Worm (Caenorhabditis elegans) whole organism, mixed stage, embryonic: ENCODE results near the gene srw-87.

Experiments used
- ceh-83 ChIP-seq: fragments of 200-800 bp; sonication (Bioruptor generic); optimal IDR thresholded peaks from 2 replicates; lab custom pipeline; 2018; ENCODE audit warnings: mild to moderate bottlenecking, missing genetic modification characterization, missing compliant biosample characterization
- ces-1 ChIP-seq: fragments of 150-350 bp; optimal IDR thresholded peaks from 2 replicates; lab custom pipeline; 2014; ENCODE audit warnings: missing biosample characterization, missing genetic modification reagents, missing genetic modification characterization
- mep-1 ChIP-seq: fragments of 150-350 bp; optimal IDR thresholded peaks from 2 replicates; lab custom pipeline; 2017; ENCODE audit warnings: missing biosample characterization, missing genetic modification reagents, missing genetic modification characterization, inconsistent platforms
- nhr-12 ChIP-seq: fragments of 150-350 bp; optimal IDR thresholded peaks from 2 replicates; lab custom pipeline; 2014; ENCODE audit warnings: missing biosample characterization, missing genetic modification characterization
- nhr-2 ChIP-seq: fragments of 150-350 bp; optimal IDR thresholded peaks from 2 replicates; lab custom pipeline; 2014; ENCODE audit warnings: missing biosample characterization, missing genetic modification characterization
- nhr-237 ChIP-seq: fragments of 150-350 bp; optimal IDR thresholded peaks from 2 replicates; lab custom pipeline; 2014; ENCODE audit warnings: missing biosample characterization, missing genetic modification characterization
- nhr-76 ChIP-seq: sonication (generic microtip); optimal IDR thresholded peaks from 2 replicates; lab custom pipeline; 2017; ENCODE audit warnings: missing biosample characterization, missing genetic modification characterization
- pha-4 ChIP-seq: fragments of 150-350 bp; optimal IDR thresholded peaks from 2 replicates; lab custom pipeline; 2018; ENCODE audit warnings: missing biosample characterization, missing genetic modification reagents, missing genetic modification characterization
- snpc-4 ChIP-seq: fragments of 150-350 bp; optimal IDR thresholded peaks from 2 replicates; lab custom pipeline; 2014; ENCODE audit warnings: missing biosample characterization, missing genetic modification characterization
- zip-8 ChIP-seq: fragments of 150-350 bp; optimal IDR thresholded peaks from 2 replicates; lab custom pipeline; 2014; ENCODE audit warnings: missing biosample characterization, missing genetic modification characterization
- ztf-11 ChIP-seq: fragments of 150-350 bp; optimal IDR thresholded peaks from 2 replicates; lab custom pipeline; 2014; ENCODE audit warnings: missing biosample characterization, missing genetic modification characterization

DNA sequence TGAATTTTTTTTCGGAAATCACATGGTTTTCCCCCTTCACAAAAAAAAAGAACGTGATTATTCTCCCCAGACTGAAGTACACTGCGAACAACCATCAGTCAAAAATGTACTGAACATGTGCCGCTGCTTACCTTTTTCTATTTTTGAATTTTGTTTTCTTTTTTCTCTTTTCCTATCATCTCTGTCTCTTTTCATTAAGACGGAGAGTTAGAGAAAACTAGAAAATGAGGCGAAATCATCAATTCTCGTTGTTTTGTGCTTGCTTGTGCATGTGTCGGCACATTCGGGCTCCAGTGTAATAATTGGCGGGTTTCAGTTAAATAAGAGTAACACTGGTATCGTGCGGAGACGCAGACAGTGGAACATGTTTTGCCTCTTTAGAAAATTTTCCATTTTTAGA lies 15.9 kb downstream of the srw-87 start:
- TF ChIP-seq nhr-12 (tag; lab: Kevin White, UChicago) = no peak
- TF ChIP-seq snpc-4 (tag; lab: Kevin White, UChicago) = no peak
- no peak for TF ChIP-seq ceh-83
- no peak for TF ChIP-seq ztf-11 (tag; lab: Kevin White, UChicago)
- TF ChIP-seq ces-1 = no peak
- TF ChIP-seq nhr-76 (tag; lab: Kevin White, UChicago) = no peak
- no peak for TF ChIP-seq pha-4 (tag; lab: Kevin White, UChicago)
- no peak for TF ChIP-seq zip-8
- no peak for TF ChIP-seq nhr-2 (tag; lab: Kevin White, UChicago)
- TF ChIP-seq nhr-237 (tag; lab: Kevin White, UChicago) = no peak
- TF ChIP-seq mep-1 (tag; lab: Kevin White, UChicago) = no peak
